Worm (Caenorhabditis elegans) whole organism, early embryonic: ENCODE data around the gene ins-22.
"Not testable (repeated sequence)": the region's sequence is repeated elsewhere in the genome, so short reads cannot be mapped to it uniquely, and the experiment has no call there.

Source experiments
- B0310.2 ChIP-seq: sonication (generic microtip); optimal IDR thresholded peaks from 2 replicates; lab custom pipeline; 2016; ENCODE audit warnings: mild to moderate bottlenecking, missing genetic modification characterization, missing compliant biosample characterization
- F13C5.2 ChIP-seq: sonication (generic microtip); optimal IDR thresholded peaks from 2 replicates; lab custom pipeline; 2017; ENCODE audit warnings: mild to moderate bottlenecking, missing genetic modification characterization, inconsistent platforms, missing compliant biosample characterization
- aly-1 ChIP-seq: sonication (generic microtip); optimal IDR thresholded peaks from 2 replicates; lab custom pipeline; 2016; ENCODE audit warnings: missing genetic modification characterization, missing compliant biosample characterization
- ama-1 ChIP-seq: fragments of 150-350 bp; optimal IDR thresholded peaks from 2 replicates; lab custom pipeline; 2014
- ceh-13 ChIP-seq: fragments of 200-800 bp; sonication (Bioruptor generic); optimal IDR thresholded peaks from 2 replicates; lab custom pipeline; 2018; ENCODE audit warnings: mild to moderate bottlenecking, missing genetic modification characterization, missing compliant biosample characterization
- ceh-36 ChIP-seq: sonication (generic microtip); optimal IDR thresholded peaks from 2 replicates; lab custom pipeline; 2016; ENCODE audit warnings: missing genetic modification characterization, inconsistent platforms, missing compliant biosample characterization
- ets-7 ChIP-seq: sonication (generic microtip); optimal IDR thresholded peaks from 2 replicates; lab custom pipeline; 2016; ENCODE audit warnings: missing genotype, missing genetic modification characterization, missing compliant biosample characterization
- flt-1 ChIP-seq: fragments of 200-800 bp; sonication (Bioruptor generic); IDR thresholded peaks from 2 replicates; pipeline ENCODE4 v1.3.6; 2022; ENCODE audit warnings: missing genetic modification characterization, missing compliant biosample characterization
- hmbx-1 ChIP-seq: sonication (generic microtip); optimal IDR thresholded peaks from 2 replicates; lab custom pipeline; 2016; ENCODE audit warnings: mild to moderate bottlenecking, missing genetic modification characterization, missing compliant biosample characterization
- hmg-4 ChIP-seq: fragments of 200-800 bp; sonication (Bioruptor generic); optimal IDR thresholded peaks from 2 replicates; lab custom pipeline; 2018; ENCODE audit warnings: mild to moderate bottlenecking, missing genetic modification characterization, missing compliant biosample characterization
- hnd-1 ChIP-seq: sonication (generic microtip); optimal IDR thresholded peaks from 2 replicates; lab custom pipeline; 2016; ENCODE audit warnings: missing genetic modification characterization, missing compliant biosample characterization
- pes-1 ChIP-seq: fragments of 200-800 bp; sonication (Bioruptor generic); IDR thresholded peaks from 2 replicates; pipeline ENCODE4 v1.3.6; 2022; ENCODE audit warnings: missing genetic modification reagents, missing genetic modification characterization, missing compliant biosample characterization
- scrt-1 ChIP-seq: fragments of 200-800 bp; sonication (Bioruptor generic); IDR thresholded peaks from 2 replicates; pipeline ENCODE4 v1.3.6; 2022; ENCODE audit warnings: missing genetic modification characterization, missing compliant biosample characterization
- sea-1 ChIP-seq: fragments of 200-800 bp; sonication (Bioruptor generic); conservative IDR thresholded peaks from 2 replicates; pipeline ENCODE4 v1.3.6; 2022; ENCODE audit warnings: missing genetic modification characterization, missing compliant biosample characterization
- tbx-11 ChIP-seq: fragments of 200-800 bp; sonication (Bioruptor generic); IDR thresholded peaks from 2 replicates; pipeline ENCODE4 v1.3.6; 2022; ENCODE audit warnings: missing genetic modification characterization, missing compliant biosample characterization
- tbx-37 ChIP-seq: fragments of 200-800 bp; sonication (Bioruptor generic); conservative IDR thresholded peaks from 2 replicates; pipeline ENCODE4 v1.3.6; 2022; ENCODE audit warnings: missing genetic modification reagents, missing genetic modification characterization, missing compliant biosample characterization
- tra-4 ChIP-seq: sonication (generic microtip); optimal IDR thresholded peaks from 2 replicates; lab custom pipeline; 2017; ENCODE audit warnings: missing genetic modification characterization, missing compliant biosample characterization

The ins-22 gene

ce11 chrIII:10035783-10036182, 9.7 kb downstream of the ins-22 start, which contains the start of gene xbx-3:
TSS of gene xbx-3 (plus strand) at chrIII:10035945.
- TF ChIP-seq sea-1, result no peak
- TF ChIP-seq flt-1 (GFP tag; lab: Robert Waterston, UW), result no peak
- TF ChIP-seq tbx-37, result no peak
- TF ChIP-seq tra-4 (tag; lab: Kevin White, UChicago), result no peak
- TF ChIP-seq ets-7 (tag; lab: Kevin White, UChicago), result no peak
- no peak for TF ChIP-seq pes-1 (GFP tag; lab: Robert Waterston, UW)
- no peak for TF ChIP-seq B0310.2 (tag; lab: Kevin White, UChicago)
- no peak for TF ChIP-seq aly-1 (tag; lab: Kevin White, UChicago)
- TF ChIP-seq ceh-36 (tag; lab: Kevin White, UChicago), result no peak
- no peak for TF ChIP-seq ama-1 (lab: Kevin White, UChicago)

ce11 chrIII:10037150-10037549, 11.1 kb downstream of the ins-22 start, which contains the start of gene M04D8.7:
TSS of gene M04D8.7 (plus strand) at chrIII:10037450.
- TF ChIP-seq hnd-1 (no peak), tbx-11 (no peak), flt-1 (GFP tag; lab: Robert Waterston, UW) (no peak), aly-1 (tag; lab: Kevin White, UChicago) (no peak), ceh-13 (GFP tag; lab: Kevin White, UChicago) (no peak), sea-1 (no peak), ets-7 (tag; lab: Kevin White, UChicago) (no peak), B0310.2 (tag; lab: Kevin White, UChicago) (no peak), tra-4 (tag; lab: Kevin White, UChicago) (no peak), ceh-36 (tag; lab: Kevin White, UChicago) (no peak), pes-1 (GFP tag; lab: Robert Waterston, UW) (no peak), scrt-1 (no peak), tbx-37 (no peak), hmg-4 (GFP tag; lab: Kevin White, UChicago) (no peak), ama-1 (lab: Kevin White, UChicago) (no peak), F13C5.2 (tag; lab: Kevin White, UChicago) (no peak), hmbx-1 (tag; lab: Kevin White, UChicago) (no peak)

- no peak for TF ChIP-seq F13C5.2 (tag; lab: Kevin White, UChicago)
- TF ChIP-seq flt-1 (GFP tag; lab: Robert Waterston, UW), result no peak
- no peak for TF ChIP-seq B0310.2 (tag; lab: Kevin White, UChicago)
- TF ChIP-seq aly-1 (tag; lab: Kevin White, UChicago), result no peak
- no peak for TF ChIP-seq ama-1 (lab: Kevin White, UChicago)
- no peak for TF ChIP-seq ceh-13 (GFP tag; lab: Kevin White, UChicago)
- TF ChIP-seq sea-1, result no peak
- TF ChIP-seq ets-7 (tag; lab: Kevin White, UChicago), result no peak
- TF ChIP-seq scrt-1, result no peak
- no peak for TF ChIP-seq hnd-1
- TF ChIP-seq tra-4 (tag; lab: Kevin White, UChicago), result no peak
- no peak for TF ChIP-seq tbx-37
- no peak for TF ChIP-seq tbx-11
- no peak for TF ChIP-seq ceh-36 (tag; lab: Kevin White, UChicago)
- TF ChIP-seq hmg-4 (GFP tag; lab: Kevin White, UChicago), result no peak
- no peak for TF ChIP-seq hmbx-1 (tag; lab: Kevin White, UChicago)
Observed at ce11 chrIII:10040013-10040412, 13.9 kb downstream of the ins-22 start, which contains the start of gene T16G12.7. TSS of gene T16G12.7 (minus strand) at chrIII:10040113.

- TF ChIP-seq hmbx-1 (tag; lab: Kevin White, UChicago), result no peak
- no peak for TF ChIP-seq ama-1 (lab: Kevin White, UChicago)
- TF ChIP-seq aly-1 (tag; lab: Kevin White, UChicago), result no peak
- no peak for TF ChIP-seq F13C5.2 (tag; lab: Kevin White, UChicago)
- TF ChIP-seq tra-4 (tag; lab: Kevin White, UChicago), result no peak
Observed at ce11 chrIII:10049682-10050081, 23.6 kb downstream of the ins-22 start, which contains the start of gene T16G12.1. TSS of gene T16G12.1 (minus strand) at chrIII:10049857.

ce11 chrIII:10050321-10050720, 24.2 kb downstream of the ins-22 start, which contains the start of gene T16G12.3:
TSS of gene T16G12.3 (plus strand) at chrIII:10050621.
- TF ChIP-seq hnd-1; aly-1 (tag; lab: Kevin White, UChicago); ceh-13 (GFP tag; lab: Kevin White, UChicago): not testable (repeated sequence)

- not testable (repeated sequence) for TF ChIP-seq aly-1 (tag; lab: Kevin White, UChicago); pes-1 (GFP tag; lab: Robert Waterston, UW); tbx-11
Observed at ce11 chrIII:10053312-10053711, 27.2 kb downstream of the ins-22 start, which contains the start of gene T16G12.12. TSS of gene T16G12.12 (plus strand) at chrIII:10053612.

ce11 chrIII:10056033-10056432, 29.9 kb downstream of the ins-22 start, which contains the start of gene T16G12.10:
TSS of gene T16G12.10 (minus strand) at chrIII:10056133.
- TF ChIP-seq pes-1 (GFP tag; lab: Robert Waterston, UW), result no peak

ce11 chrIII:10057518-10057917, 31.4 kb downstream of the ins-22 start, which contains the start of gene T16G12.4:
TSS of gene T16G12.4 (plus strand) at chrIII:10057818.
- TF ChIP-seq pes-1 (GFP tag; lab: Robert Waterston, UW) (no peak), tra-4 (tag; lab: Kevin White, UChicago) (no peak), hmg-4 (GFP tag; lab: Kevin White, UChicago) (no peak), ceh-13 (GFP tag; lab: Kevin White, UChicago) (no peak), flt-1 (GFP tag; lab: Robert Waterston, UW) (no peak), sea-1 (no peak), tbx-37 (no peak), ets-7 (tag; lab: Kevin White, UChicago) (no peak), aly-1 (tag; lab: Kevin White, UChicago) (no peak), ama-1 (lab: Kevin White, UChicago) (no peak), F13C5.2 (tag; lab: Kevin White, UChicago) (no peak), hnd-1 (no peak), B0310.2 (tag; lab: Kevin White, UChicago) (no peak), hmbx-1 (tag; lab: Kevin White, UChicago) (no peak), tbx-11 (no peak), scrt-1 (no peak), ceh-36 (tag; lab: Kevin White, UChicago) (no peak)
